Fruit fly (Drosophila melanogaster) whole organism, pupa: ENCODE data around the gene dlp.

Experiments used
- CG13204 ChIP-seq: fragments of 200-800 bp; sonication (Bioruptor generic); optimal IDR thresholded peaks from 2 replicates; lab custom pipeline; 2018; ENCODE audit warnings: missing biosample characterization, mild to moderate bottlenecking, missing genetic modification characterization, moderate library complexity
- CG14655 ChIP-seq: fragments of 200-800 bp; sonication (Bioruptor generic); optimal IDR thresholded peaks from 3 replicates; lab custom pipeline; 2017; ENCODE audit warnings: mild to moderate bottlenecking, missing biosample characterization, missing genetic modification reagents, missing genetic modification characterization
- CG15710 ChIP-seq: fragments of 200-800 bp; sonication (Bioruptor generic); optimal IDR thresholded peaks from 2 replicates; lab custom pipeline; 2018; ENCODE audit warnings: missing biosample characterization, mild to moderate bottlenecking, missing genetic modification characterization, moderate library complexity
- CG32121 ChIP-seq: fragments of 200-800 bp; sonication (Bioruptor generic); IDR thresholded peaks from 2 replicates; pipeline ENCODE4 v1.3.6; 2022; ENCODE audit warnings: missing biosample characterization, missing genetic modification characterization
- CG34367 ChIP-seq: fragments of 200-800 bp; sonication (Bioruptor generic); optimal IDR thresholded peaks from 2 replicates; lab custom pipeline; 2018; ENCODE audit warnings: missing biosample characterization, mild to moderate bottlenecking, missing genetic modification characterization
- CG4496 ChIP-seq: fragments of 200-800 bp; sonication (Bioruptor generic); IDR thresholded peaks from 3 replicates; pipeline ENCODE4 v1.3.6; 2022; ENCODE audit warnings: missing biosample characterization, missing genetic modification characterization
- CG9948 ChIP-seq: fragments of 200-800 bp; sonication (Bioruptor generic); optimal IDR thresholded peaks from 2 replicates; lab custom pipeline; 2018; ENCODE audit warnings: missing biosample characterization, mild to moderate bottlenecking, missing genetic modification characterization, moderate library complexity
- EcR ChIP-seq: fragments of 200-800 bp; sonication (Bioruptor generic); optimal IDR thresholded peaks from 3 replicates; lab custom pipeline; 2019; ENCODE audit warnings: missing biosample characterization, missing genetic modification characterization, mild to moderate bottlenecking, moderate library complexity, missing genetic modification reagents
- Ets98B ChIP-seq: fragments of 200-800 bp; sonication (Bioruptor generic); IDR thresholded peaks from 2 replicates; pipeline ENCODE4 v1.3.6; 2022; ENCODE audit warnings: missing biosample characterization, missing genetic modification characterization

- TF ChIP-seq CG34367 (tag; lab: Kevin White, UChicago): peak; percentile 28
- TF ChIP-seq CG9948 (tag; lab: Kevin White, UChicago): no peak
- no peak for TF ChIP-seq CG15710 (tag; lab: Kevin White, UChicago)
- TF ChIP-seq EcR (GFP tag; lab: Kevin White, UChicago): peak; percentile 98
- peak; percentile 73 for TF ChIP-seq Ets98B
- TF ChIP-seq CG32121 (GFP tag; lab: Robert Waterston, UW): peak; percentile 62
- peak; percentile 42 for TF ChIP-seq CG14655 (GFP tag; lab: Kevin White, UChicago)
- TF ChIP-seq CG4496 (GFP tag; lab: Robert Waterston, UW): peak; percentile 73
- TF ChIP-seq CG13204 (GFP tag; lab: Kevin White, UChicago): no peak
Observed at dm6 chr3L:14624425-14625309, 7.7 kb upstream of the dlp start.
